Worm (Caenorhabditis elegans) whole organism, L3 larva: Measurements from ENCODE around the gene hlh-1.

Experiments
- aly-2 ChIP-seq: fragments of 150-350 bp; optimal IDR thresholded peaks from 2 replicates; lab custom pipeline; 2014; ENCODE audit warnings: missing biosample characterization, missing genetic modification characterization
- ceh-82 ChIP-seq: fragments of 150-350 bp; optimal IDR thresholded peaks from 2 replicates; lab custom pipeline; 2014; ENCODE audit warnings: missing biosample characterization, missing genetic modification characterization
- lin-39 ChIP-seq: fragments of 150-350 bp; optimal IDR thresholded peaks from 2 replicates; lab custom pipeline; 2018; ENCODE audit warnings: missing biosample characterization, missing genetic modification reagents, missing genetic modification characterization
- nhr-237 ChIP-seq: fragments of 150-350 bp; optimal IDR thresholded peaks from 2 replicates; lab custom pipeline; 2014; ENCODE audit warnings: missing biosample characterization, missing genetic modification characterization
- pha-4 ChIP-seq: fragments of 150-350 bp; optimal IDR thresholded peaks from 2 replicates; lab custom pipeline; 2014; ENCODE audit warnings: missing biosample characterization, missing genetic modification reagents, missing genetic modification characterization
- sea-2 ChIP-seq: fragments of 150-350 bp; sonication (generic microtip); optimal IDR thresholded peaks from 4 replicates; lab custom pipeline; 2014; ENCODE audit warnings: missing biosample characterization, missing genetic modification reagents, missing genetic modification characterization
- zag-1 ChIP-seq: fragments of 150-350 bp; optimal IDR thresholded peaks from 2 replicates; lab custom pipeline; 2014; ENCODE audit warnings: missing biosample characterization, missing genetic modification characterization

ce11 chrII:4557487-4557886 is 39.1 kb downstream of the hlh-1 start, which contains the start of gene M03A1.3:
- TF ChIP-seq zag-1 (no peak), nhr-237 (no peak), lin-39 (tag; lab: Kevin White, UChicago) (no peak), ceh-82 (tag; lab: Kevin White, UChicago) (no peak), pha-4 (tag; lab: Kevin White, UChicago) (no peak), sea-2 (GFP tag; lab: Kevin White, UChicago) (no peak), aly-2 (tag; lab: Kevin White, UChicago) (no peak)
